Fruit fly (Drosophila melanogaster) whole organism, adult: ENCODE results near the gene Pdss2.

Experiments used
- CG11617 ChIP-seq: fragments of 200-800 bp; sonication (Bioruptor generic); optimal IDR thresholded peaks from 2 replicates; lab custom pipeline; 2017; ENCODE audit warnings: mild to moderate bottlenecking, missing biosample characterization, missing genetic modification reagents, missing genetic modification characterization
- CG14711 ChIP-seq: fragments of 200-800 bp; sonication (Bioruptor generic); optimal IDR thresholded peaks from 2 replicates; lab custom pipeline; 2018; ENCODE audit warnings: missing biosample characterization, mild to moderate bottlenecking, missing genetic modification characterization, moderate library complexity
- CG33017 ChIP-seq: fragments of 200-800 bp; sonication (Bioruptor generic); optimal IDR thresholded peaks from 2 replicates; lab custom pipeline; 2018; ENCODE audit warnings: missing biosample characterization, mild to moderate bottlenecking, missing genetic modification characterization, moderate library complexity
- CG5204 ChIP-seq: fragments of 200-800 bp; sonication (Bioruptor generic); optimal IDR thresholded peaks from 2 replicates; lab custom pipeline; 2016; ENCODE audit warnings: missing biosample characterization, missing genetic modification characterization
- kay ChIP-seq: fragments of 200-800 bp; sonication (Bioruptor generic); peaks from one replicate; lab custom pipeline; 2016; ENCODE audit warnings: missing biosample characterization, missing genetic modification characterization, borderline replicate concordance
- ovo ChIP-seq: fragments of 200-800 bp; sonication (Bioruptor generic); optimal IDR thresholded peaks from 2 replicates; lab custom pipeline; 2016; ENCODE audit warnings: missing biosample characterization, missing genetic modification characterization
- tj ChIP-seq: fragments of 200-800 bp; sonication (Bioruptor generic); optimal IDR thresholded peaks from 3 replicates; lab custom pipeline; 2017; ENCODE audit warnings: missing biosample characterization, mild to moderate bottlenecking, missing genetic modification characterization, moderate library complexity

dm6 chr3L:21058651-21059050 is 30.9 kb downstream of the Pdss2 start:
- TF ChIP-seq CG14711 (tag; lab: Kevin White, UChicago) (no peak), CG33017 (tag; lab: Kevin White, UChicago) (peak; percentile 4), tj (GFP tag; lab: Kevin White, UChicago) (peak; percentile 65), kay (GFP tag; lab: Kevin White, UChicago) (peak; percentile 68), CG11617 (GFP tag; lab: Kevin White, UChicago) (no peak), ovo (peak; percentile 24), CG5204 (no peak)
